Worm (Caenorhabditis elegans): ENCODE measurements around the gene F43E2.6.

ce11 chrII:7393922-7394689 is 25.4 kb upstream of the F43E2.6 start:
- TF ChIP-seq Y56A3A.18 (GFP tag; IDR thresholded peaks at IDR 0.05) (no peak), ztf-18 (tag; optimal IDR thresholded peaks at IDR 0.05) (no peak), unc-130 (GFP tag; optimal IDR thresholded peaks at IDR 0.05) (no peak), pha-4 (tag; optimal IDR thresholded peaks at IDR 0.05) (no peak), chd-7 (tag; optimal IDR thresholded peaks at IDR 0.05) (no peak)

All from whole organism, young adult.